Worm (Caenorhabditis elegans) whole organism, early embryonic: Measurements from ENCODE around the gene ttr-48.

ENCODE experiments used
- F13C5.2 ChIP-seq: sonication (generic microtip); optimal IDR thresholded peaks from 2 replicates; lab custom pipeline; 2017; ENCODE audit warnings: mild to moderate bottlenecking, missing genetic modification characterization, inconsistent platforms, missing compliant biosample characterization
- aly-1 ChIP-seq: sonication (generic microtip); optimal IDR thresholded peaks from 2 replicates; lab custom pipeline; 2016; ENCODE audit warnings: missing genetic modification characterization, missing compliant biosample characterization
- ama-1 ChIP-seq: fragments of 150-350 bp; optimal IDR thresholded peaks from 2 replicates; lab custom pipeline; 2014
- ets-7 ChIP-seq: sonication (generic microtip); optimal IDR thresholded peaks from 2 replicates; lab custom pipeline; 2016; ENCODE audit warnings: missing genotype, missing genetic modification characterization, missing compliant biosample characterization
- flt-1 ChIP-seq: fragments of 200-800 bp; sonication (Bioruptor generic); IDR thresholded peaks from 2 replicates; pipeline ENCODE4 v1.3.6; 2022; ENCODE audit warnings: missing genetic modification characterization, missing compliant biosample characterization
- hmbx-1 ChIP-seq: sonication (generic microtip); optimal IDR thresholded peaks from 2 replicates; lab custom pipeline; 2016; ENCODE audit warnings: mild to moderate bottlenecking, missing genetic modification characterization, missing compliant biosample characterization
- hmg-4 ChIP-seq: fragments of 200-800 bp; sonication (Bioruptor generic); optimal IDR thresholded peaks from 2 replicates; lab custom pipeline; 2018; ENCODE audit warnings: mild to moderate bottlenecking, missing genetic modification characterization, missing compliant biosample characterization
- hnd-1 ChIP-seq: sonication (generic microtip); optimal IDR thresholded peaks from 2 replicates; lab custom pipeline; 2016; ENCODE audit warnings: missing genetic modification characterization, missing compliant biosample characterization
- tbx-11 ChIP-seq: fragments of 200-800 bp; sonication (Bioruptor generic); IDR thresholded peaks from 2 replicates; pipeline ENCODE4 v1.3.6; 2022; ENCODE audit warnings: missing genetic modification characterization, missing compliant biosample characterization
- tbx-37 ChIP-seq: fragments of 200-800 bp; sonication (Bioruptor generic); conservative IDR thresholded peaks from 2 replicates; pipeline ENCODE4 v1.3.6; 2022; ENCODE audit warnings: missing genetic modification reagents, missing genetic modification characterization, missing compliant biosample characterization
- tra-4 ChIP-seq: sonication (generic microtip); optimal IDR thresholded peaks from 2 replicates; lab custom pipeline; 2017; ENCODE audit warnings: missing genetic modification characterization, missing compliant biosample characterization

ce11 chrX:3820666-3821065, 21.6 kb downstream of the ttr-48 start:
- TF ChIP-seq ama-1 (no peak), flt-1 (no peak), tbx-37 (GFP tag; lab: Robert Waterston, UW) (no peak), hnd-1 (tag; lab: Kevin White, UChicago) (no peak), F13C5.2 (tag; lab: Kevin White, UChicago) (no peak), aly-1 (no peak), hmg-4 (GFP tag; lab: Kevin White, UChicago) (no peak), tbx-11 (GFP tag; lab: Robert Waterston, UW) (no peak), tra-4 (tag; lab: Kevin White, UChicago) (no peak), hmbx-1 (tag; lab: Kevin White, UChicago) (no peak), ets-7 (tag; lab: Kevin White, UChicago) (no peak)
